Worm (Caenorhabditis elegans) whole organism, L2 larva: ENCODE measurements around the gene R08F11.4.

Experiments
- F13H6.1 ChIP-seq: sonication (generic microtip); optimal IDR thresholded peaks from 2 replicates; lab custom pipeline; 2016; ENCODE audit warnings: missing genetic modification characterization, missing compliant biosample characterization
- Y55F3AM.14 ChIP-seq: fragments of 200-800 bp; sonication (Bioruptor generic); optimal IDR thresholded peaks from 2 replicates; lab custom pipeline; 2018; ENCODE audit warnings: mild to moderate bottlenecking, missing genetic modification characterization, missing compliant biosample characterization
- ZK546.5 ChIP-seq: sonication (generic microtip); optimal IDR thresholded peaks from 2 replicates; lab custom pipeline; 2017; ENCODE audit warnings: missing biosample characterization, missing genetic modification characterization
- alr-1 ChIP-seq: fragments of 150-350 bp; optimal IDR thresholded peaks from 2 replicates; lab custom pipeline; 2014; ENCODE audit warnings: missing biosample characterization, missing genetic modification characterization
- aly-2 ChIP-seq: fragments of 150-350 bp; optimal IDR thresholded peaks from 2 replicates; lab custom pipeline; 2014; ENCODE audit warnings: missing biosample characterization, missing genetic modification characterization
- ama-1 ChIP-seq: fragments of 150-350 bp; optimal IDR thresholded peaks from 2 replicates; lab custom pipeline; 2018; ENCODE audit warnings: inconsistent platforms
- crh-2 ChIP-seq: sonication (generic microtip); optimal IDR thresholded peaks from 2 replicates; lab custom pipeline; 2017; ENCODE audit warnings: missing biosample characterization, missing genetic modification characterization
- dmd-4 ChIP-seq: sonication (generic microtip); optimal IDR thresholded peaks from 2 replicates; lab custom pipeline; 2017; ENCODE audit warnings: missing biosample characterization, missing genetic modification characterization
- egl-27 ChIP-seq: sonication (generic microtip); optimal IDR thresholded peaks from 3 replicates; lab custom pipeline; 2017; ENCODE audit warnings: missing biosample characterization, missing genetic modification reagents, missing genetic modification characterization
- elt-1 ChIP-seq: fragments of 150-350 bp; optimal IDR thresholded peaks from 2 replicates; lab custom pipeline; 2014; ENCODE audit warnings: missing biosample characterization, missing genetic modification characterization
- elt-3 ChIP-seq: sonication (generic microtip); optimal IDR thresholded peaks from 2 replicates; lab custom pipeline; 2017; ENCODE audit warnings: missing biosample characterization, missing genetic modification characterization
- fos-1 ChIP-seq: fragments of 150-350 bp; optimal IDR thresholded peaks from 2 replicates; lab custom pipeline; 2014; ENCODE audit warnings: missing biosample characterization, missing genetic modification characterization
- gmeb-1 ChIP-seq: fragments of 150-350 bp; optimal IDR thresholded peaks from 2 replicates; lab custom pipeline; 2014; ENCODE audit warnings: missing biosample characterization, missing genetic modification characterization
- lin-11 ChIP-seq: fragments of 150-350 bp; sonication (generic microtip); optimal IDR thresholded peaks from 2 replicates; lab custom pipeline; 2014; ENCODE audit warnings: missing biosample characterization, missing genetic modification characterization, inconsistent platforms, mixed read lengths
- lsy-2 ChIP-seq, 2 experiments: fragments of 150-350 bp in 1 of 2; sonication (generic microtip) in 1 of 2; optimal IDR thresholded peaks; 2 replicates each; lab custom pipeline; 2014 to 2017; ENCODE audit warnings: missing biosample characterization in 2 of 2, missing genetic modification characterization in 2 of 2
- mbf-1 ChIP-seq: sonication (generic microtip); optimal IDR thresholded peaks from 2 replicates; lab custom pipeline; 2017; ENCODE audit warnings: missing biosample characterization, missing genetic modification characterization
- mdl-1 ChIP-seq, 2 experiments: fragments of 150-350 bp in 1 of 2; sonication (generic microtip) in 1 of 2; optimal IDR thresholded peaks; 2 replicates each; lab custom pipeline; 2017; ENCODE audit warnings: missing biosample characterization in 2 of 2, missing genetic modification characterization in 2 of 2
- nhr-10 ChIP-seq: sonication (generic microtip); optimal IDR thresholded peaks from 2 replicates; lab custom pipeline; 2017; ENCODE audit warnings: missing biosample characterization, missing genetic modification characterization
- nhr-11 ChIP-seq: fragments of 150-350 bp; optimal IDR thresholded peaks from 2 replicates; lab custom pipeline; 2014; ENCODE audit warnings: missing biosample characterization, missing genetic modification characterization
- nhr-12 ChIP-seq: fragments of 150-350 bp; optimal IDR thresholded peaks from 2 replicates; lab custom pipeline; 2014; ENCODE audit warnings: missing biosample characterization, missing genetic modification characterization
- nhr-129 ChIP-seq: fragments of 150-350 bp; optimal IDR thresholded peaks from 2 replicates; lab custom pipeline; 2014; ENCODE audit warnings: missing biosample characterization, missing genetic modification characterization
- nhr-23 ChIP-seq: fragments of 150-350 bp; optimal IDR thresholded peaks from 2 replicates; lab custom pipeline; 2014; ENCODE audit warnings: missing biosample characterization, missing genetic modification reagents, missing genetic modification characterization
- nhr-237 ChIP-seq: fragments of 150-350 bp; optimal IDR thresholded peaks from 2 replicates; lab custom pipeline; 2014; ENCODE audit warnings: missing biosample characterization, missing genetic modification characterization
- nhr-25 ChIP-seq: fragments of 150-350 bp; sonication (generic microtip); optimal IDR thresholded peaks from 3 replicates; lab custom pipeline; 2014; ENCODE audit warnings: missing biosample characterization, missing genetic modification characterization
- nhr-6 ChIP-seq: fragments of 150-350 bp; optimal IDR thresholded peaks from 2 replicates; lab custom pipeline; 2014; ENCODE audit warnings: missing biosample characterization, missing genetic modification characterization
- nhr-77 ChIP-seq: fragments of 150-350 bp; optimal IDR thresholded peaks from 2 replicates; lab custom pipeline; 2014; ENCODE audit warnings: missing biosample characterization, missing genetic modification characterization
- peb-1 ChIP-seq: fragments of 150-350 bp; optimal IDR thresholded peaks from 2 replicates; lab custom pipeline; 2014; ENCODE audit warnings: missing biosample characterization, missing genetic modification characterization
- sem-4 ChIP-seq: fragments of 150-350 bp; optimal IDR thresholded peaks from 2 replicates; lab custom pipeline; 2014; ENCODE audit warnings: missing biosample characterization, missing genetic modification reagents, missing genetic modification characterization
- skn-1 ChIP-seq: sonication (generic microtip); optimal IDR thresholded peaks from 2 replicates; lab custom pipeline; 2017; ENCODE audit warnings: missing biosample characterization, missing genetic modification characterization
- sma-3 ChIP-seq: sonication (generic microtip); optimal IDR thresholded peaks from 2 replicates; lab custom pipeline; 2016; ENCODE audit warnings: missing genetic modification reagents, missing genetic modification characterization, missing compliant biosample characterization
- sma-9 ChIP-seq, 2 experiments: fragments of 150-350 bp in 1 of 2; sonication (generic microtip) in 1 of 2; optimal IDR thresholded peaks; 2 replicates each; lab custom pipeline; 2014 to 2016; ENCODE audit warnings: missing genetic modification characterization in 2 of 2, mild to moderate bottlenecking in 1 of 2, missing biosample characterization in 1 of 2, missing compliant biosample characterization in 1 of 2, missing genetic modification reagents in 1 of 2, moderate library complexity in 1 of 2
- unc-55 ChIP-seq: fragments of 150-350 bp; sonication (generic microtip); optimal IDR thresholded peaks from 3 replicates; lab custom pipeline; 2014; ENCODE audit warnings: missing biosample characterization, missing genetic modification reagents, missing genetic modification characterization
- zag-1 ChIP-seq: fragments of 150-350 bp; optimal IDR thresholded peaks from 2 replicates; lab custom pipeline; 2014; ENCODE audit warnings: missing biosample characterization, missing genetic modification characterization
- ztf-1 ChIP-seq: fragments of 200-800 bp; sonication (Bioruptor generic); conservative IDR thresholded peaks from 2 replicates; pipeline ENCODE4 v1.3.6; 2022; ENCODE audit warnings: missing genetic modification characterization, missing compliant biosample characterization
- ztf-11 ChIP-seq: sonication (generic microtip); optimal IDR thresholded peaks from 2 replicates; lab custom pipeline; 2017; ENCODE audit warnings: missing biosample characterization, missing genetic modification characterization

Gene R08F11.4

ce11 chrV:3805499-3805898 is at the start of gene R08F11.4:
TSS of gene R08F11.4 (minus strand) at chrV:3805527.
- TF ChIP-seq lsy-2 (tag; optimal IDR thresholded peaks at IDR 0.05; lab: Kevin White, UChicago) (no peak), nhr-129 (peak; percentile 98), fos-1 (peak; percentile 5)

ce11 chrV:3854847-3855246 is 49.5 kb upstream of the R08F11.4 start, which contains the start of gene nhr-186:
TSS of gene nhr-186 (minus strand) at chrV:3854947.
- no peak for TF ChIP-seq nhr-10
- no peak for TF ChIP-seq unc-55 (GFP tag; lab: Kevin White, UChicago)
- no peak for TF ChIP-seq ztf-1 (GFP tag; lab: Robert Waterston, UW)
- TF ChIP-seq nhr-23: no peak
- TF ChIP-seq nhr-11: no peak
- TF ChIP-seq nhr-6 (tag; lab: Kevin White, UChicago): no peak
- no peak for TF ChIP-seq mdl-1 (tag; optimal IDR thresholded peaks at IDR 0.05; lab: Kevin White, UChicago)
- TF ChIP-seq sma-3 (GFP tag; lab: Kevin White, UChicago): no peak
- no peak for TF ChIP-seq sma-9 (GFP tag; optimal IDR thresholded peaks at IDR 0.05; lab: Kevin White, UChicago)
- no peak for TF ChIP-seq sma-9 (tag; optimal IDR thresholded peaks at IDR 0.05; lab: Kevin White, UChicago)
- no peak for TF ChIP-seq dmd-4 (tag; lab: Kevin White, UChicago)
- TF ChIP-seq peb-1 (tag; lab: Kevin White, UChicago): no peak
- TF ChIP-seq alr-1 (tag; lab: Kevin White, UChicago): no peak
- TF ChIP-seq Y55F3AM.14 (GFP tag; lab: Kevin White, UChicago): no peak
- TF ChIP-seq ama-1: no peak
- TF ChIP-seq lsy-2 (tag; optimal IDR thresholded peaks at IDR 0.05; lab: Kevin White, UChicago): no peak
- TF ChIP-seq nhr-237: no peak
- TF ChIP-seq ZK546.5 (tag; lab: Kevin White, UChicago): no peak
- TF ChIP-seq aly-2 (tag; lab: Kevin White, UChicago): no peak

- TF ChIP-seq fos-1: peak; percentile 86
- TF ChIP-seq nhr-77 (tag; lab: Kevin White, UChicago): no peak
- TF ChIP-seq lsy-2 (tag; optimal IDR thresholded peaks at IDR 0.05; lab: Kevin White, UChicago): no peak
- TF ChIP-seq elt-1: no peak
- no peak for TF ChIP-seq gmeb-1 (tag; lab: Kevin White, UChicago)
- TF ChIP-seq nhr-12 (tag; lab: Kevin White, UChicago): no peak
Measured at ce11 chrV:3851760-3852159, 46.4 kb upstream of the R08F11.4 start.

- no peak for TF ChIP-seq Y55F3AM.14 (GFP tag; lab: Kevin White, UChicago)
- TF ChIP-seq elt-1: no peak
- no peak for TF ChIP-seq sem-4 (tag; lab: Kevin White, UChicago)
- TF ChIP-seq skn-1: no peak
- TF ChIP-seq sma-9 (GFP tag; optimal IDR thresholded peaks at IDR 0.05; lab: Kevin White, UChicago): no peak
- no peak for TF ChIP-seq sma-9 (tag; optimal IDR thresholded peaks at IDR 0.05; lab: Kevin White, UChicago)
- no peak for TF ChIP-seq crh-2 (tag; lab: Kevin White, UChicago)
- TF ChIP-seq mbf-1: no peak
- TF ChIP-seq nhr-77 (tag; lab: Kevin White, UChicago): no peak
- TF ChIP-seq nhr-10: no peak
- no peak for TF ChIP-seq F13H6.1 (tag; lab: Kevin White, UChicago)
- TF ChIP-seq egl-27 (tag; lab: Kevin White, UChicago): no peak
- no peak for TF ChIP-seq elt-3 (tag; lab: Kevin White, UChicago)
Measured at ce11 chrV:3847268-3847667, 41.9 kb upstream of the R08F11.4 start, which contains the start of gene nhr-185. TSS of gene nhr-185 (minus strand) at chrV:3847368.

ce11 chrV:3843926-3844325 is 38.6 kb upstream of the R08F11.4 start, which contains the start of gene ugt-32:
TSS of gene ugt-32 (minus strand) at chrV:3844007.
- TF ChIP-seq fos-1 (peak; percentile 38), lin-11 (tag; lab: Kevin White, UChicago) (no peak), nhr-129 (no peak), sma-9 (GFP tag; optimal IDR thresholded peaks at IDR 0.05; lab: Kevin White, UChicago) (peak; percentile 27), sma-9 (tag; optimal IDR thresholded peaks at IDR 0.05; lab: Kevin White, UChicago) (no peak), ztf-11 (tag; lab: Kevin White, UChicago) (no peak)

ce11 chrV:3841462-3841861 is 36.1 kb upstream of the R08F11.4 start:
- TF ChIP-seq egl-27 (tag; lab: Kevin White, UChicago) (no peak), nhr-25 (tag; lab: Kevin White, UChicago) (no peak), Y55F3AM.14 (GFP tag; lab: Kevin White, UChicago) (no peak), fos-1 (peak; percentile 53), nhr-23 (no peak), zag-1 (no peak)
